Fruit fly (Drosophila melanogaster) whole organism, wandering third instar larva: ENCODE data around the gene CG14968.

ENCODE experiments used
- Abd-B ChIP-seq: fragments of >200 bp; optimal IDR thresholded peaks from 2 replicates; lab custom pipeline; 2017; ENCODE audit warnings: missing biosample characterization, missing genetic modification characterization
- CG32264 ChIP-seq: fragments of 200-800 bp; sonication (Bioruptor generic); optimal IDR thresholded peaks from 2 replicates; lab custom pipeline; 2016; ENCODE audit warnings: missing biosample characterization, missing genetic modification characterization
- CG9705 ChIP-seq: fragments of 200-800 bp; sonication (Bioruptor generic); optimal IDR thresholded peaks from 2 replicates; lab custom pipeline; 2018; ENCODE audit warnings: missing biosample characterization, mild to moderate bottlenecking, missing genetic modification characterization
- CrebA ChIP-seq: fragments of 200-800 bp; sonication (Bioruptor generic); optimal IDR thresholded peaks from 2 replicates; lab custom pipeline; 2016; ENCODE audit warnings: missing biosample characterization, mild to moderate bottlenecking, missing genetic modification characterization, borderline replicate concordance
- Dif ChIP-seq: fragments of 200-275, 200-300 bp; sonication (Bioruptor generic); optimal IDR thresholded peaks from 2 replicates; lab custom pipeline; 2018; ENCODE audit warnings: missing biosample characterization, missing genetic modification characterization; ENCODE audit not compliant: partially characterized antibody
- GATAd ChIP-seq: sonication (Bioruptor generic); optimal IDR thresholded peaks from 2 replicates; lab custom pipeline; 2016; ENCODE audit warnings: missing biosample characterization, missing genetic modification characterization
- HLH106 ChIP-seq: fragments of 200-800 bp; optimal IDR thresholded peaks from 3 replicates; lab custom pipeline; 2019; ENCODE audit warnings: missing biosample characterization, mild to moderate bottlenecking, missing genetic modification characterization, moderate library complexity
- Hnf4 ChIP-seq: fragments of 200-800 bp; sonication (Bioruptor generic); optimal IDR thresholded peaks from 2 replicates; lab custom pipeline; 2016; ENCODE audit warnings: missing biosample characterization, mild to moderate bottlenecking, missing genetic modification characterization
- Hr78 ChIP-seq: fragments of >200 bp; optimal IDR thresholded peaks from 2 replicates; lab custom pipeline; 2017; ENCODE audit warnings: missing biosample characterization, missing genetic modification characterization
- Hr83 ChIP-seq: fragments of 200-300 bp; sonication (Bioruptor generic); optimal IDR thresholded peaks from 2 replicates; lab custom pipeline; 2016; ENCODE audit warnings: missing biosample characterization, mild to moderate bottlenecking, missing genetic modification characterization, moderate library complexity; ENCODE audit not compliant: poor library complexity, severe bottlenecking
- Jra ChIP-seq: sonication (Bioruptor generic); optimal IDR thresholded peaks from 2 replicates; lab custom pipeline; 2016; ENCODE audit warnings: missing biosample characterization, missing genetic modification characterization
- Mio ChIP-seq: sonication (Bioruptor generic); optimal IDR thresholded peaks from 2 replicates; lab custom pipeline; 2016; ENCODE audit warnings: missing biosample characterization, missing genetic modification characterization
- OdsH ChIP-seq: fragments of 200-800 bp; sonication (Bioruptor generic); optimal IDR thresholded peaks from 2 replicates; lab custom pipeline; 2016; ENCODE audit warnings: missing biosample characterization, mild to moderate bottlenecking, missing genetic modification characterization
- Rel ChIP-seq, 2 experiments: fragments of 200-800 bp; sonication (Bioruptor generic) in 1 of 2; optimal IDR thresholded peaks; 2 replicates in 1 of 2; 3 replicates in 1 of 2; lab custom pipeline; 2016 to 2019; ENCODE audit warnings: mild to moderate bottlenecking in 2 of 2, missing biosample characterization in 2 of 2, missing genetic modification characterization in 2 of 2, moderate library complexity in 1 of 2
- Sp1 ChIP-seq: fragments of 200-800 bp; sonication (Bioruptor generic); optimal IDR thresholded peaks from 3 replicates; lab custom pipeline; 2019; ENCODE audit warnings: missing biosample characterization, mild to moderate bottlenecking, missing genetic modification characterization, moderate library complexity
- Vsx2 ChIP-seq: fragments of 200-300, 225-300 bp; sonication (Bioruptor generic); optimal IDR thresholded peaks from 2 replicates; lab custom pipeline; 2018; ENCODE audit warnings: missing biosample characterization, missing genetic modification characterization; ENCODE audit not compliant: partially characterized antibody
- br ChIP-seq: fragments of 200-800 bp; sonication (Bioruptor generic); optimal IDR thresholded peaks from 2 replicates; lab custom pipeline; 2016; ENCODE audit warnings: missing biosample characterization, missing genetic modification characterization
- brk ChIP-seq: fragments of 200-800 bp; sonication (Bioruptor generic); optimal IDR thresholded peaks from 2 replicates; lab custom pipeline; 2016; ENCODE audit warnings: missing biosample characterization, mild to moderate bottlenecking, missing genetic modification characterization
- dl ChIP-seq, 2 experiments: fragments of 175-275, 200-275 bp in 1 of 2; fragments of 200-275 bp in 1 of 2; sonication (Bioruptor generic); optimal IDR thresholded peaks; lab custom pipeline; 2018; ENCODE audit warnings: mild to moderate bottlenecking in 2 of 2, missing biosample characterization in 2 of 2, missing genetic modification characterization in 2 of 2, moderate library complexity in 2 of 2; ENCODE audit not compliant: partially characterized antibody in 2 of 2, insufficient read depth in 1 of 2
- dmrt93B ChIP-seq: fragments of 200-800 bp; sonication (Bioruptor generic); optimal IDR thresholded peaks from 2 replicates; lab custom pipeline; 2018; ENCODE audit warnings: missing biosample characterization, mild to moderate bottlenecking, missing genetic modification characterization
- dsf ChIP-seq: sonication (Bioruptor generic); optimal IDR thresholded peaks from 2 replicates; lab custom pipeline; 2016; ENCODE audit warnings: missing biosample characterization, missing genetic modification characterization, borderline replicate concordance
- ey ChIP-seq: fragments of 200-800 bp; sonication (Bioruptor generic); optimal IDR thresholded peaks from 2 replicates; lab custom pipeline; 2016; ENCODE audit warnings: missing biosample characterization, missing genetic modification characterization
- foxo ChIP-seq, 2 experiments: fragments of 200-800 bp; sonication (Bioruptor generic); optimal IDR thresholded peaks; 2 replicates in 1 of 2; 3 replicates in 1 of 2; lab custom pipeline; 2016 to 2017; ENCODE audit warnings: missing biosample characterization in 2 of 2, missing genetic modification characterization in 2 of 2
- h ChIP-seq: fragments of 200-800 bp; sonication (Bioruptor generic); optimal IDR thresholded peaks from 3 replicates; lab custom pipeline; 2016; ENCODE audit warnings: missing biosample characterization, mild to moderate bottlenecking, missing genetic modification characterization
- jim ChIP-seq: fragments of 175-275, 200-325 bp; sonication (Bioruptor generic); optimal IDR thresholded peaks from 2 replicates; lab custom pipeline; 2016; ENCODE audit warnings: missing biosample characterization, mild to moderate bottlenecking, missing genetic modification characterization
- lola ChIP-seq: fragments of >200 bp; optimal IDR thresholded peaks from 2 replicates; lab custom pipeline; 2017; ENCODE audit warnings: missing biosample characterization, missing genetic modification characterization
- pan ChIP-seq: fragments of >200 bp; optimal IDR thresholded peaks from 2 replicates; lab custom pipeline; 2017
- psq ChIP-seq: fragments of 200-800 bp; sonication (Bioruptor generic); optimal IDR thresholded peaks from 3 replicates; lab custom pipeline; 2017; ENCODE audit warnings: missing biosample characterization, mild to moderate bottlenecking, missing genetic modification characterization, moderate library complexity
- rgr ChIP-seq: fragments of 200-800 bp; sonication (Bioruptor generic); optimal IDR thresholded peaks from 3 replicates; lab custom pipeline; 2016; ENCODE audit warnings: missing biosample characterization, mild to moderate bottlenecking, missing genetic modification characterization
- sage ChIP-seq: fragments of 200-800 bp; sonication (Bioruptor generic); optimal IDR thresholded peaks from 2 replicates; lab custom pipeline; 2016; ENCODE audit warnings: missing biosample characterization, mild to moderate bottlenecking, missing genetic modification characterization
- sv ChIP-seq: fragments of 200-800 bp; sonication (Bioruptor generic); optimal IDR thresholded peaks from 3 replicates; lab custom pipeline; 2016; ENCODE audit warnings: missing biosample characterization, missing genetic modification characterization
- tai ChIP-seq: sonication (Bioruptor generic); optimal IDR thresholded peaks from 2 replicates; lab custom pipeline; 2016; ENCODE audit warnings: missing biosample characterization, missing genetic modification characterization
- woc ChIP-seq: sonication (Bioruptor generic); optimal IDR thresholded peaks from 2 replicates; lab custom pipeline; 2016; ENCODE audit warnings: missing biosample characterization, mild to moderate bottlenecking, missing genetic modification characterization

CG14968 gene

DNA sequence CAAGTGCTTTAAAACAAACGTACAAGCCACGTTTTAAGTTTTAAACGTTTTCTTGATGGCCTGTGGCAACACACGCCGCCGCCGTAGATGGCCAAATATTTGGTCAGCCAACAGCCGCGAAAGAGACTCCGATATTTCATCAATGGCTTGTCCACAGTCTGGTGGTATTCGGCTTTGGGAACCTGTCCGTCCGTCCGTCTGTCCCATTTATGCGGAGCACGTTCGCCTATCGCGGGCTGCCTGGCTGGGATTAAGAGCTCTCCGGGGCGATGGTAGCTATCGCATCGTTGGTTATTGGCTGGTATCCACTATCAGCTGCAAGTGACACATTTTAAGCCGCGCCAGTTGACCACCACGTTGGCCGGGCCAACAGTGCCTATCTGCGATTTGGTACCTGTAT, 4.7 kb upstream of the CG14968 start:
- TF ChIP-seq brk (GFP tag; lab: Kevin White, UChicago) (no peak), Dif (GFP tag; lab: Kevin White, UChicago) (no peak), CrebA (GFP tag; lab: Kevin White, UChicago) (no peak), sage (GFP tag; lab: Kevin White, UChicago) (no peak), Rel (GFP tag; optimal IDR thresholded peaks at IDR 0.05; lab: Kevin White, UChicago) (no peak), Rel (tag; optimal IDR thresholded peaks at IDR 0.05; lab: Kevin White, UChicago) (no peak)

DNA sequence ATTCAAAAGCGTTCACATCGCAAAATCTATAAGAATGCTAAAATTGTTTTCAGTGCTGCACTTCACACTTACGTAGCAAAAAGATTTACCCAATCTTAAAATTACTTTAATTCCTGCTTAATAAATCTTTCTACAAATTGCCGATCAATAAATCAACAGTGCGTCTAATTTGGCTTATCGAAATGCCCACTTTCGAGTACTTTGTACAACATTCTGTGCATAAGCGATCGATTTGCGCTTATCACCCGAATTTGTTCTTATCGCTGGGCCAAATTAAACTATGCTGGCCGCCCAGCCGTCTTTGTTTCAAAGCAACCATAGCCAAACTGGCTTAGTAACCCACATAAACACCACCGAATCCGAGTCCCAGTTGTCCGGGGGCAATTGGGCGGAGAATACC, 3.6 kb upstream of the CG14968 start:
- TF ChIP-seq Hr78 (GFP tag; lab: Kevin White, UChicago): no peak

DNA sequence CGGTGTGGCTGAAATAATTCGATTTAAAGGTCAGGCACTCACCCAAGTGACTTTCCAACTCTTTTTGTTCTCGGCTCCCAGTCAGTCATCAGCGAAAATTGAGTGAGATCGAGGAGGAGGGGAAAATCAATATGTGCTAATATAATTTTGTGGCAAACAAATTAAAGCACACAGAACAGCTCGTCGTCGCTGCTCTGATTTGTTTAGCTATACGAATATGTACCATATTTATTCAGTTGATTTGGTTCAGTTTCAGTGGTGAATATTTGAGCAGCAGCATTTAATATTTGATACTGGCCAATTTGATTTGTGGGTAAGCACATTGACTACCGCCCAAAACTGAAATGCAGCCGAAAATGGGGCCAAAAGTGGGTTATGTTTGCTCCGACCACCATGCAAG, 2.5 kb upstream of the CG14968 start:
- TF ChIP-seq tai (GFP tag; lab: Kevin White, UChicago) (no peak), rgr (peak; percentile 27)

DNA sequence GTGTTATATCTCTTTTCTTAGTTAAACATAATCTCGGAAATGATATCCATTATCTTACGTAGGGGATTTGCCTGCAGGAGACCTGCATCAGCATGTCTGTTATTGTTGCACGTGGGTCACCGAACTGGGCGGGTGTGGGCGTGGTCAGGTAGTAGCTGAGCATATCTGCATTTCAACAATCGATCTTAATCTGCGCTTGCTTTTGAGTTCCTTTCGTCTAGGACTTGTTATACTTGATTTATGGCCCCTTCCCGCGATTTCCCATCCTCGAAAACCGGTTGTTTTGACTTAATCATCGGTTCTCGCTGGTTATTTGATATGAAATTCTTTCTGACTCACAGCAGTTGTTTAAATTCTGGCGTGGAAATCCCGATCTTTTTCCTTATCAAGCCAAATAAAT, 1.8 kb upstream of the CG14968 start:
- TF ChIP-seq Abd-B (GFP tag; lab: Kevin White, UChicago) (no peak), CG32264 (no peak), lola (GFP tag; lab: Kevin White, UChicago) (no peak), Rel (GFP tag; optimal IDR thresholded peaks at IDR 0.05; lab: Kevin White, UChicago) (no peak), Rel (tag; optimal IDR thresholded peaks at IDR 0.05; lab: Kevin White, UChicago) (peak; percentile 66), Vsx2 (GFP tag; lab: Kevin White, UChicago) (no peak), OdsH (no peak)

DNA sequence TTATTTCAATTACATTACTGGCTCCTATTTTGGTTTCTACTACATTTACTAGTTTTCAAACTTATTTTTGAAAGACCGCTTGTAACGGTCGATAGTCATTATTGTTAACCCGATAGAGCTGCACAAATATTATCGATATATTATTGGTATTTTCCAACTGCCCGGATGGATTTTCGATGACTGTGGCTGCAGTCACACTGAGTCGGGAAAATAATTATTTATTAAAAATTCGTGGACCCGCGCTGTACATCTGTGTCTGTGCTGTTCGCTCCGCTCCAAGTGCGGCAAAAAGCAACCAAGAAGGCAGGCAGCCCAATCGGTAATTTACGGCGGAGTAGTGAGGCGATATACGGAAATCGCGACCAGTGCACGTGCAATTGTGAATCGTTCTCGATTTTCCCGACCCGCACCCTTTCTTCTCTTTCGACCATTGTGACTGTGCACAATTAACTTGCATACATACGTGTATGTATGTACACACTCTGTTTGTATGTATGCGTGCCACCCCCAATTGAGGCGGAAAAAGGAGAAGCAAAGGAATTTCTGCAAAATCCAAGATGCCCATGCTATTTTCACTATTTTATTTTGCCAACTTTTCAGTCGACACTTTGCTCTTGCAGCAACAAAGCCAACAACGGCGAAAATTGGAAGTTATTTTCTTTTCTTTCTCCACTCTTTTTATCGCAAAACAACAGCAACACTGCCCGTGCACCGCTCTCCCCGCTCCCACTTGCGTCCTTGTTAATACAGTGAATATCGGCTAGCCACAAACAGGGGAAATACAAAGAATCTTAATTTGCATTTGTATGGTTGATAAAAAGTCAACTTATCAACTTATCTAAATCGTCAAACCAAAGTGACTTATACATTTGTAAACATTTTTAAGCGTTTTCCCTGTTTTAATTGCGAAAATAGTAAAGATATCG, 885 bp upstream of the CG14968 start, which contains the start of gene ZnT63C:
Gene ZnT63C, plus strand, starts transcription at position 175 of the 926 bp plus-strand sequence.
- TF ChIP-seq sage (GFP tag; lab: Kevin White, UChicago) (peak; percentile 27), Dif (GFP tag; lab: Kevin White, UChicago) (peak; percentile 39), dmrt93B (GFP tag; lab: Kevin White, UChicago) (no peak), brk (GFP tag; lab: Kevin White, UChicago) (no peak), CG9705 (GFP tag; lab: Kevin White, UChicago) (no peak), jim (peak; percentile 39), woc (peak; percentile 23), h (peak; percentile 39), ey (GFP tag; lab: Kevin White, UChicago) (no peak), rgr (no peak), Jra (GFP tag; lab: Kevin White, UChicago) (no peak), Hnf4 (GFP tag; lab: Kevin White, UChicago) (peak; percentile 9), Vsx2 (GFP tag; lab: Kevin White, UChicago) (peak; percentile 25), Rel (GFP tag; optimal IDR thresholded peaks at IDR 0.05; lab: Kevin White, UChicago) (no peak), Rel (tag; optimal IDR thresholded peaks at IDR 0.05; lab: Kevin White, UChicago) (peak; percentile 77), Hr83 (GFP tag; lab: Kevin White, UChicago) (no peak), HLH106 (tag; lab: Kevin White, UChicago) (peak; percentile 19), br (GFP tag; lab: Kevin White, UChicago) (no peak), Sp1 (GFP tag; lab: Kevin White, UChicago) (peak; percentile 21)
- TF ChIP-seq, all 38 proteins: peak for 10

DNA sequence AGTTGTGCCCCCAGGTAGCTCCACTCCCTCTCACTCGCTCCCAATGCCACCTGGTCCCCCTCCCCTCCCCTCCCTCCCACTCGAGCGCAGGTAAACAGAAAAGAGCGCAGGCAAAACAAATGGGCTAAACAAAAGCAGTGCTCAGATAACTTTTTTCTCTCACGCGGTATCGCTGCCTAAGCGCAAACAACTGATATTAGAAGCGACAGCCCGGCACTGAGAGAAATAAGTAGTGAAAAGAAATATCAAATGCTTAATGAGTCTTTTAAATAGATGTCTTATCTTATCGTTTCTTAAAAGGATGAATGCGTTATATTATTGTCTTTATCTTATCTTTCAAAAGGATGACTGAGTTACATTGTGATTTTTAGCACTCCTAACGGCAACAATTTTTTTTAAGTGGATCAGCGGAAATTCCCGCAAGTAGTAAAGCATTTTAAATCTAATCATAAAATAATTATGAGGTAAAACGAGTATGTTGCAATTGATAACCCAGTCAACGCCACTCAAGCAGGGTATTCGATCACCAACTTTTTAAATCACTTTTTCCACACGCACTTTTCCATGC, 1.7 kb downstream of the CG14968 start:
- peak; percentile 13 for TF ChIP-seq CG32264
- TF ChIP-seq OdsH: peak; percentile 68
- TF ChIP-seq sv: peak; percentile 86
- no peak for TF ChIP-seq pan
- TF ChIP-seq foxo (GFP tag; optimal IDR thresholded peaks at IDR 0.05; lab: Kevin White, UChicago): peak in 1 of 2 experiments; percentile 82
- TF ChIP-seq dl (GFP tag; optimal IDR thresholded peaks at IDR 0.05; lab: Kevin White, UChicago; ENCODE audit: insufficient read depth in 1 of 2, partially characterized antibody in 2 of 2): no peak
- peak; percentile 55 for TF ChIP-seq Hnf4 (GFP tag; lab: Kevin White, UChicago)
- peak; percentile 14 for TF ChIP-seq woc
- peak; percentile 45 for TF ChIP-seq Sp1 (GFP tag; lab: Kevin White, UChicago)
- no peak for TF ChIP-seq Hr78 (GFP tag; lab: Kevin White, UChicago)
- no peak for TF ChIP-seq jim
- TF ChIP-seq Mio (GFP tag; lab: Kevin White, UChicago): no peak
- TF ChIP-seq dsf (GFP tag; lab: Kevin White, UChicago): no peak
- TF ChIP-seq br (GFP tag; lab: Kevin White, UChicago): peak; percentile 50
- no peak for TF ChIP-seq Dif (GFP tag; lab: Kevin White, UChicago)
- TF ChIP-seq brk (GFP tag; lab: Kevin White, UChicago): peak; percentile 32
- TF ChIP-seq tai (GFP tag; lab: Kevin White, UChicago): peak; percentile 35
- peak; percentile 47 for TF ChIP-seq psq (GFP tag; lab: Kevin White, UChicago)
- no peak for TF ChIP-seq GATAd (GFP tag; lab: Kevin White, UChicago)
- no peak for TF ChIP-seq Hr83 (GFP tag; lab: Kevin White, UChicago)
- TF ChIP-seq Vsx2 (GFP tag; lab: Kevin White, UChicago): no peak
